Fruit fly (Drosophila melanogaster) S2 (cell line): ENCODE results near the gene fit.

Experiments used
- CG8478 ChIP-seq: fragments of >200 bp; optimal IDR thresholded peaks from 2 replicates; lab custom pipeline; 2018
- CTCF ChIP-seq, 2 experiments: fragments of >200 bp; optimal IDR thresholded peaks; 2 replicates each; lab custom pipeline; 2018

The fit gene

DNA sequence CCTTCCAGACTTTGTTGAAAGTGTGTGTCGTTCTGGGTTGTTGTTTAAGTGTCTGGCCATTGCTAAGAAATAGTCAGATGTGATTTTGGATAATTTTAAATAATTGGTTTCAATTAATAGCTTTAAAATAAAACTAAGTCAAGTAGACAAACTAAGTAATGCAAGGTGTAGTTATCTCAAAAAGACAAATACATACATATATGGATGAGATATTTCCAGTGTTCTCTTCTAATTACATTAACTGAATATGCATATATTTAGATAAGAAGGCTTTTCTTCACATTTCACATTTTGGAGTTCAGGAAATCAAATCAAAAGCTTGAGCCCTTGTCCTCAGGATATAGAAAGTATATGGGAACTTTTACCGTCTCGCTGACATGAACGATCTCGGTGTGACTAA, 6.6 kb downstream of the fit start, which contains the start of gene P5CDh2:
TSS of gene P5CDh2 (plus strand) at position 301 of the 400 bp plus-strand sequence.
- TF ChIP-seq CG8478 (lab: Kevin White, UChicago) = no peak
- TF ChIP-seq CTCF (optimal IDR thresholded peaks at IDR 0.05; lab: Kevin White, UChicago) = no peak

DNA sequence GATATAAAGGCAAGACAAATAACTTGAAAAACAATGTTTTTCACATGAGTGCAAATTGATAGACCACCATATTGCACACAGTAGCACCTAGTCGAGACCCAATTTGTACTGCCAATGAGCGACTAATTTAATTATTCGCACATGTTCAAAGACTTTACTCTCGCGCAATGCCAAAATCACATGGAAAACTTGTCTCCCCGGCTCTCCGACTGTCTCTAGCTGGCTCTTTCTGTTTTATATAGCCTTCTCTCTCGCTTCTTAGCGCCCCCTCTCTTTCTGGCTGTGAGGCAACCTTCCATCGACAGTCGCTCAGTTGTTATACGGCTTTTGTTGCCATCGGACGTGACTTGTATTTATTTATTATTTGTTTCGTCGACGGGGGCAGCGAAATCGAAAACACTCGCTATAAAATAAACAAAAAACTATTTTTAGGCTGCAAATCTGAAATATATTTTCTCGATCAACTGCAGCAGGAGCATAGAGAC, 9.2 kb downstream of the fit start, which contains the start of gene CG6656:
TSS of gene CG6656 (plus strand) at position 312 of the 485 bp plus-strand sequence.
- no peak for TF ChIP-seq CTCF (optimal IDR thresholded peaks at IDR 0.05; lab: Kevin White, UChicago)
- no peak for TF ChIP-seq CG8478 (lab: Kevin White, UChicago)

DNA sequence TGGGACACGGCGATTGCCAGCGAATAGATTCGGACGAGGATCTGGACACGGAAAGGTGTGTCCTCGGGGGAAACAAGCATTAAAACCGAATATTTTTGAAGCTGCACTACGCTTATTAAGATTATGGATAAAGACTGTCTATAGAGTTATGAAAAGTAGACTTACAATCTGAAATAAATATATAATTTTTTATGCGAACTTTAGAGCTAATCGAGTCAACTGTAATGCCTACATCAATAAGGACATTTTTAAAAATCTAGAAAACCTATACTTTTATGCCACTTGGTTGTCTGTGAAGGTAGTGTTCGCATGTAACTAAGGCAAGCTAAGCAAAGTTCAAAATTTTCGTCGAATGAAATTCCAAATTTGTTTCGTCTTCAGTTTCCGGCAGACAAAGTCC, 10.8 kb downstream of the fit start, which contains the start of gene CG31178:
TSS of gene CG31178 (plus strand) at position 301 of the 400 bp plus-strand sequence.
- TF ChIP-seq CTCF (optimal IDR thresholded peaks at IDR 0.05; lab: Kevin White, UChicago) = no peak
- no peak for TF ChIP-seq CG8478 (lab: Kevin White, UChicago)

dm6 chr3R:21871348-21871940, 12.8 kb downstream of the fit start:
- TF ChIP-seq CTCF (optimal IDR thresholded peaks at IDR 0.05; lab: Kevin White, UChicago) (no peak), CG8478 (lab: Kevin White, UChicago) (no peak)

dm6 chr3R:21870158-21870971, 13.9 kb downstream of the fit start, which contains the start of gene CG31431:
CG31431 (plus strand) TSS chr3R:21870681.
- TF ChIP-seq CG8478 (lab: Kevin White, UChicago) = no peak
- TF ChIP-seq CTCF (optimal IDR thresholded peaks at IDR 0.05; lab: Kevin White, UChicago) = no peak

dm6 chr3R:21869464-21870100, 14.7 kb downstream of the fit start, which contains the start of gene CG31174:
CG31174 (minus strand) TSS chr3R:21869514.
- TF ChIP-seq CTCF (optimal IDR thresholded peaks at IDR 0.05; lab: Kevin White, UChicago) (no peak), CG8478 (lab: Kevin White, UChicago) (no peak)

dm6 chr3R:21867819-21868218, 16.4 kb downstream of the fit start, which contains the start of the genes CG6569 and Cby:
CG6569 (minus strand) TSS chr3R:21867919.
Cby (plus strand) TSS chr3R:21868003.
- TF ChIP-seq CG8478 (lab: Kevin White, UChicago) = no peak
- no peak for TF ChIP-seq CTCF (optimal IDR thresholded peaks at IDR 0.05; lab: Kevin White, UChicago)

dm6 chr3R:21864992-21865391, 19.3 kb downstream of the fit start, which contains the start of gene lsn:
lsn (plus strand) TSS chr3R:21865168.
- TF ChIP-seq CTCF (optimal IDR thresholded peaks at IDR 0.05; lab: Kevin White, UChicago) = no peak
- TF ChIP-seq CG8478 (lab: Kevin White, UChicago) = no peak

- TF ChIP-seq CG8478 (lab: Kevin White, UChicago) (no peak), CTCF (optimal IDR thresholded peaks at IDR 0.05; lab: Kevin White, UChicago) (no peak)
These were observed 19.8 kb downstream of the fit start for dm6 chr3R:21864484-21864883.

DNA sequence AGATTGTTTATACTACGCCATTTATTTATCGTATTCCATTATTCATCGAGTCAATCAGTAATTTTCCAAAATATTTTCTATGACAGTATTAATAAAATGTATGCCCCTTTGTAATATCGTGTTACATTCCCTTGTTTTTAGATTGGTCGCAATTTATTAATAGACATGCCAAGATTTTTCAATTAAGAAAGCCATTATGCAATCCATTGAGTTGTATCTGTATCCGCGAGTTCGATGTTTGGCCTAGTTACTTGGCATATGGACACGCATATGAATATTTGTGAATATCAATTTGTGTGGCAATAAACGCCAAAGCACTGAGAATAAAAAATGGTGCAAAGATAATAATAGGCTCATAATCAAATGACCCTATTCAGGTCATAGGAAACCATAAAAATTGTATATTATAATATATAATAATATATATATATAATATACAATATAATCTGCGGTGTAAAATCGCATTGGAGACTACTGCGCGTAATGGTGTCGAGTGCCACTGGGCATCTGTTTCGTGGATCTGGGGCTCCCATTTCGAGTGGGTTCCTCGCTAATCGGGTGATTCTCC, 20.4 kb downstream of the fit start:
- TF ChIP-seq CG8478 (lab: Kevin White, UChicago) = no peak

dm6 chr3R:21862868-21863267, 21.4 kb downstream of the fit start:
- no peak for TF ChIP-seq CTCF (optimal IDR thresholded peaks at IDR 0.05; lab: Kevin White, UChicago)
- TF ChIP-seq CG8478 (lab: Kevin White, UChicago) = no peak

DNA sequence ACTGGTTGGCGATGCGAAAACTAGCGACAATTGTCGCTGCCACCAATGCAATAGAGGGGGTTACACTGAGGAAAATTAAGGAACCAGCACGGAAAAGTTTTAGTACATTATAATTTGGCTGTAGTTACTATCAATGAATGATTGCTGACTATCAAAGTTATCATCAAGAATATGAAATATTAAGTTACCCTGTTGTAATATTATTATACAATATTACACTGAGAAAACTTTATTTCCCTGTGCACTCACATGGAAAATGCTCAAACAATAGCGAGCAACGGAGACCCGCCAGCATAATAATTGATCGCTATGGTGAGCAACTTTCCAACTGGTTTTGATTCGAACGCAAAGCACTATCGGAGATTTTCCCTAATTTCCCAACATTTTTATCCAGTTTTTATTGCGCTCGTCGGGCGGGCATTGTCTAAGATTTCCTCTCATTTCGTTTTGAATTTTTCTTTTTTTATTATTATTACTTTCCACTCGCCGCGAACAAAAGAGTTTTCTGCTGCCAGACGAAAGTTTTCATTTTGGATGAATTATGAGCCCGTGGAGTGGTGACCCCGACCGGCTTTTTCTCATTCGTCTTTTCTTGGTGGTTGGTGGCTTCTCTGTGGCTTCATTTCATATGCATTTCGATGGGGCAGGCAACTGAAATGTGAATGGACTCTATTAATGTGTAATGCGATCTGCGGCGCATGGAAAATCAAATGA, 22.0 kb downstream of the fit start:
- TF ChIP-seq CTCF (optimal IDR thresholded peaks at IDR 0.05; lab: Kevin White, UChicago) = no peak
- TF ChIP-seq CG8478 (lab: Kevin White, UChicago) = no peak

DNA sequence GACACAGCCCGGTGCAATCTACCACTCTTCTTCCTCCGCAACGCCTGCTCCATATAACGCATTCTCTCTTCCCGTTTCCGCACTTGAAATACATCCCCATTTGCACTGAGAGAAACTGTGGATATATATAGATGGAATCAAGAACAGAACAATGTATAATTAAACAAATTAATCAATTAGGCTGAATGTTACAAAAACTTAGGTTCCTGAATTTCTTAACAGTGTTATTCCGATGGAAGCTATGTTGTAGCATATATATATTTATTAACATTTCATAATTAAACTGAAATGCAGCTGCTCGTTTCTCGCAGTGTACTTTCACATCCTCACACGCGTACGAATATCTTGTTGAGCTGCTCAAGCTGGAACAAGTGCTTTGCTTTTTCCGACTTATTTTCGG, 24.7 kb downstream of the fit start:
- TF ChIP-seq CTCF (optimal IDR thresholded peaks at IDR 0.05; lab: Kevin White, UChicago) (no peak), CG8478 (lab: Kevin White, UChicago) (no peak)
